Worm (Caenorhabditis elegans) whole organism, mixed stage, embryonic: Measurements from ENCODE around the gene C32B5.6.
"Not testable (repeated sequence)": the region's sequence is repeated elsewhere in the genome, so short reads cannot be mapped to it uniquely, and the experiment has no call there.

Experiments
- M03D4.4 ChIP-seq: sonication (generic microtip); optimal IDR thresholded peaks from 2 replicates; lab custom pipeline; 2017; ENCODE audit warnings: mild to moderate bottlenecking, missing genetic modification characterization, missing compliant biosample characterization
- blmp-1 ChIP-seq: fragments of 150-350 bp; optimal IDR thresholded peaks from 2 replicates; lab custom pipeline; 2014; ENCODE audit warnings: missing biosample characterization, missing genetic modification characterization
- ceh-43 ChIP-seq: fragments of 200-800 bp; sonication (Bioruptor generic); optimal IDR thresholded peaks from 2 replicates; lab custom pipeline; 2018; ENCODE audit warnings: mild to moderate bottlenecking, missing genetic modification characterization, moderate library complexity, missing compliant biosample characterization
- ces-1 ChIP-seq: fragments of 150-350 bp; optimal IDR thresholded peaks from 2 replicates; lab custom pipeline; 2014; ENCODE audit warnings: missing biosample characterization, missing genetic modification reagents, missing genetic modification characterization
- drap-1 ChIP-seq: fragments of 200-800 bp; sonication (Bioruptor generic); optimal IDR thresholded peaks from 3 replicates; lab custom pipeline; 2018; ENCODE audit warnings: mild to moderate bottlenecking, missing genetic modification characterization, missing compliant biosample characterization
- elt-1 ChIP-seq: sonication (generic microtip); optimal IDR thresholded peaks from 2 replicates; lab custom pipeline; 2017; ENCODE audit warnings: missing genetic modification characterization, mild to moderate bottlenecking, missing compliant biosample characterization, antibody characterized with exemption, moderate library complexity, borderline replicate concordance; ENCODE audit not compliant: insufficient read depth
- elt-3 ChIP-seq: fragments of 150-350 bp; optimal IDR thresholded peaks from 2 replicates; lab custom pipeline; 2014; ENCODE audit warnings: missing biosample characterization, missing genetic modification characterization
- flh-1 ChIP-seq: fragments of 200-800 bp; sonication (Bioruptor generic); optimal IDR thresholded peaks from 2 replicates; lab custom pipeline; 2018; ENCODE audit warnings: mild to moderate bottlenecking, missing genetic modification characterization, moderate library complexity, missing compliant biosample characterization
- ham-2 ChIP-seq: fragments of 200-800 bp; sonication (Bioruptor generic); optimal IDR thresholded peaks from 2 replicates; lab custom pipeline; 2018; ENCODE audit warnings: mild to moderate bottlenecking, missing genetic modification characterization, missing compliant biosample characterization
- hlh-1 ChIP-seq: fragments of 150-350 bp; optimal IDR thresholded peaks from 2 replicates; lab custom pipeline; 2014; ENCODE audit warnings: missing biosample characterization, missing genetic modification reagents, missing genetic modification characterization
- lin-13 ChIP-seq: fragments of 150-350 bp; optimal IDR thresholded peaks from 2 replicates; lab custom pipeline; 2014; ENCODE audit warnings: missing biosample characterization, missing genetic modification characterization
- lin-32 ChIP-seq: fragments of 200-800 bp; sonication (Bioruptor generic); optimal IDR thresholded peaks from 2 replicates; lab custom pipeline; 2018; ENCODE audit warnings: mild to moderate bottlenecking, missing genetic modification characterization, missing compliant biosample characterization
- lsy-2 ChIP-seq: fragments of 150-350 bp; optimal IDR thresholded peaks from 2 replicates; lab custom pipeline; 2014; ENCODE audit warnings: missing biosample characterization, missing genetic modification characterization
- mab-5 ChIP-seq: fragments of 150-350 bp; optimal IDR thresholded peaks from 2 replicates; lab custom pipeline; 2014; ENCODE audit warnings: missing biosample characterization, missing genetic modification characterization
- mep-1 ChIP-seq: fragments of 150-350 bp; optimal IDR thresholded peaks from 2 replicates; lab custom pipeline; 2017; ENCODE audit warnings: missing biosample characterization, missing genetic modification reagents, missing genetic modification characterization, inconsistent platforms
- nhr-12 ChIP-seq: fragments of 150-350 bp; optimal IDR thresholded peaks from 2 replicates; lab custom pipeline; 2014; ENCODE audit warnings: missing biosample characterization, missing genetic modification characterization
- nhr-28 ChIP-seq: fragments of 150-350 bp; optimal IDR thresholded peaks from 2 replicates; lab custom pipeline; 2014; ENCODE audit warnings: missing biosample characterization, missing genetic modification characterization
- nhr-76 ChIP-seq: sonication (generic microtip); optimal IDR thresholded peaks from 2 replicates; lab custom pipeline; 2017; ENCODE audit warnings: missing biosample characterization, missing genetic modification characterization
- pha-4 ChIP-seq: fragments of 150-350 bp; optimal IDR thresholded peaks from 2 replicates; lab custom pipeline; 2018; ENCODE audit warnings: missing biosample characterization, missing genetic modification reagents, missing genetic modification characterization
- snpc-4 ChIP-seq: fragments of 150-350 bp; optimal IDR thresholded peaks from 2 replicates; lab custom pipeline; 2014; ENCODE audit warnings: missing biosample characterization, missing genetic modification characterization
- sptf-1 ChIP-seq: sonication (generic microtip); optimal IDR thresholded peaks from 2 replicates; lab custom pipeline; 2017; ENCODE audit warnings: mild to moderate bottlenecking, missing genetic modification characterization, moderate library complexity, missing compliant biosample characterization
- tbx-8 ChIP-seq: fragments of 200-800 bp; sonication (Bioruptor generic); optimal IDR thresholded peaks from 2 replicates; lab custom pipeline; 2018; ENCODE audit warnings: mild to moderate bottlenecking, missing genetic modification characterization, moderate library complexity, missing compliant biosample characterization
- unc-120 ChIP-seq: sonication (generic microtip); optimal IDR thresholded peaks from 2 replicates; lab custom pipeline; 2017; ENCODE audit warnings: missing genetic modification characterization, missing compliant biosample characterization; ENCODE audit not compliant: poor library complexity, severe bottlenecking
- unc-39 ChIP-seq: fragments of 150-350 bp; optimal IDR thresholded peaks from 2 replicates; lab custom pipeline; 2014; ENCODE audit warnings: missing biosample characterization, missing genetic modification characterization
- unc-62 ChIP-seq: fragments of 150-350 bp; optimal IDR thresholded peaks from 2 replicates; lab custom pipeline; 2014; ENCODE audit warnings: missing biosample characterization, missing genetic modification reagents, missing genetic modification characterization
- zip-8 ChIP-seq: fragments of 150-350 bp; optimal IDR thresholded peaks from 2 replicates; lab custom pipeline; 2014; ENCODE audit warnings: missing biosample characterization, missing genetic modification characterization

C32B5.6 gene

DNA sequence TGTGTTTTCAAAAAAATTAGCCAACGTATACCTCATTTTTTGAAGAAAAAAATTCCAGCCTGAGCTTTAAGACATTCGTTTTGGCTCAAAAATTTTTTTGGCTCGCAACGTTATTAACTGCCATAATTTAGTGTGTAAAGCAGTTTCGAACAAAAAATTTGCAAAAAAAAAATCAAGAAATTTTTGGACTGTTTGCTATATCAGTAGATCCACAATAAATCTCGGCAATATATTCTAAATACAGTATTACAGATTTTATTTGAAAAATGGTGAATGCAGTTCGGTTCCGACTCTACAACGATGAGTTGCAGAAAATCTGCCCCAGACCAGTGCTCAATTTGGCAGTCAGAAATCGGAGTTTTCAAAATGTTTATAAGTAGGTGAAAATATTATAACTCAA is at the start of gene C32B5.6:
Gene C32B5.6 (plus strand): TSS at position 301 of the 400 bp plus-strand sequence.
- TF ChIP-seq ceh-43 (GFP tag; lab: Kevin White, UChicago); M03D4.4 (tag; lab: Kevin White, UChicago); snpc-4 (tag; lab: Kevin White, UChicago): not testable (repeated sequence)

DNA sequence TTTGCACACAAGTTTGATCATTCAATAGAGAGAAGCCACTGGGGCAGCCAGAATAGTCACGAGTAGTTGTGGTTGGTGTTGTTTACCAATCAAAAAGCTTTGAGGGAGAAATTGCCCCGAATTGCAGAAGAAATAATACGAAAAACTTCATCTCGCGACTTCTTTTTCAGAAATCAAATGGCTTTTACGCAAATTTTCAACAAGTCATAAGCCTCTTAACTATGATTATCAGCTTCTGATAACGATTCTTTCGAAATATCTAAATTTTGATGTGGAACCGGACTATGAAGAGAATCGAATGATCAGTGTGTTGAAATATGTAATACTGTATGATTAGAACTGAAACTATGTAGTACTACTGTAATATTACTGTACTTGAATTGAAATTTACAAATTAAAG is 47.9 kb upstream of the C32B5.6 start:
- TF ChIP-seq unc-62 (GFP tag; lab: Kevin White, UChicago) (no peak), elt-1 (tag; lab: Kevin White, UChicago) (no peak), zip-8 (tag; lab: Kevin White, UChicago) (no peak), flh-1 (no peak), mab-5 (tag; lab: Kevin White, UChicago) (no peak), M03D4.4 (tag; lab: Kevin White, UChicago) (no peak), elt-3 (no peak), ces-1 (no peak), drap-1 (GFP tag; lab: Kevin White, UChicago) (no peak), tbx-8 (GFP tag; lab: Kevin White, UChicago) (no peak), hlh-1 (tag; lab: Kevin White, UChicago) (no peak), unc-120 (tag; lab: Kevin White, UChicago) (no peak)

DNA sequence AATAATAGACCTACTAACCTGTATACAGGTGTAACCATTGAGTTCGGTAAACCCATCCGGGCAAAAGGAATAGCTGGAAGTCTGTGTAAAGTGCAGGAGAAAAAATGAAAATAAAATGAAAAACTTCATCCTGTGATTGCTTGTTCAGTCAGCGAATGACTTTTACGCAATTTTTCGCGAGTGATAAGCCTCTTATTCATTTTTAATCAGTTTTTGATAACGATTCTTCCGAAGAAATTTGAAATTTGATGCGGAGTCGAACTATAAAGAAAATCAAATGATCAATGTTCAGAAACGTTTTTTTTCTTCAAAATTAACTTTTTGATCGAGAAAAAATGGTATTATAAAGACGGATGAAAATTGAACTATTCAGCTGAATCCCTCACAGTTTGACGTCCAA is 45.4 kb upstream of the C32B5.6 start:
- TF ChIP-seq mab-5 (tag; lab: Kevin White, UChicago), result no peak
- no peak for TF ChIP-seq flh-1
- no peak for TF ChIP-seq mep-1
- no peak for TF ChIP-seq ces-1
- TF ChIP-seq nhr-28 (tag; lab: Kevin White, UChicago), result no peak

DNA sequence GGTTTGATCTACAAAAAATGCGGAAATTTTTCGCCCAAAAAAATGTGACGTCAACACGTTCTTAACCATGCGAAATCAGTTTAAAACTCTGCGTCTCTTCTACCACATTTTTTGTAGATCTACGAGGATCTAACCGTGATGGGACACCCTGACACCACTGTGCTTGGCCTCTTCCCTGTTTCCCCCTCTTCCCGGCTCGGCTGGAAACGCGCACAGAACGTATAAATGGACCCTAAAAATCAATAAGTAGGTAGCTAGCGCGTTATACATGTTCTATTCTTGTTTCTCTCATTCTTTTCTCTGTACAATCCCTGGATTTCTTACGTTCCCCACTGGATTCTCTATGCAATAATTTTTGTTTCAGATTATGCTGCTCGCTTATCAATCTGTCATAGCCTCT is 44.7 kb upstream of the C32B5.6 start, which contains the start of gene fbxc-28:
Gene fbxc-28 (plus strand): TSS at position 301 of the 400 bp plus-strand sequence.
- no peak for TF ChIP-seq mab-5 (tag; lab: Kevin White, UChicago)
- no peak for TF ChIP-seq lin-32 (GFP tag; lab: Kevin White, UChicago)
- TF ChIP-seq ham-2 (GFP tag; lab: Kevin White, UChicago), result no peak
- TF ChIP-seq nhr-12, result no peak
- no peak for TF ChIP-seq lin-13
- no peak for TF ChIP-seq nhr-76 (tag; lab: Kevin White, UChicago)
- no peak for TF ChIP-seq blmp-1 (tag; lab: Kevin White, UChicago)
- no peak for TF ChIP-seq sptf-1 (tag; lab: Kevin White, UChicago)
- no peak for TF ChIP-seq mep-1
- no peak for TF ChIP-seq unc-39 (tag; lab: Kevin White, UChicago)
- TF ChIP-seq lsy-2 (tag; lab: Kevin White, UChicago), result no peak
- no peak for TF ChIP-seq drap-1 (GFP tag; lab: Kevin White, UChicago)
- TF ChIP-seq unc-120 (tag; lab: Kevin White, UChicago), result no peak
- no peak for TF ChIP-seq elt-1 (tag; lab: Kevin White, UChicago)

DNA sequence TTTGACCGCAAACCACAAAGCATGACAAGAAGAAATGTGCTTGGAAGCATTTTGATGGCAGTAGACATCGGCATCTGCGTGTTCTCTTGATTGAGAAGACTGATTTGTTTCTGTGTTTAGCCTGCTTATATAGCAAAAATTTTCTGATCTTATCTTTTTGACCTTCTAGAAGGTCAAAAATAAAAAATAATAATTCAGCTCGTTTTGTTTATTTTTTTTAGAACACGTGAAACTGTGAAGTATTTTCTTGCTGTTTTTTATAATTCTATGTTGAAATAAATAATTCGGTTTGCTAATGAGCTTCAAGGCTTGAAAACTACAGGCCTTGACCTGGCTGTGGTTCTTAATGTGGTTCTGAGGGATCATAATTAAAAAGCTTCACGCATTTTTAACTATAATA is 40.9 kb upstream of the C32B5.6 start, which contains the start of gene R07C3.13:
Gene R07C3.13 (minus strand): TSS at position 101 of the 400 bp plus-strand sequence.
- TF ChIP-seq elt-3 (no peak), pha-4 (no peak), elt-1 (tag; lab: Kevin White, UChicago) (no peak), ceh-43 (GFP tag; lab: Kevin White, UChicago) (no peak), flh-1 (no peak), snpc-4 (tag; lab: Kevin White, UChicago) (no peak), hlh-1 (tag; lab: Kevin White, UChicago) (no peak)

DNA sequence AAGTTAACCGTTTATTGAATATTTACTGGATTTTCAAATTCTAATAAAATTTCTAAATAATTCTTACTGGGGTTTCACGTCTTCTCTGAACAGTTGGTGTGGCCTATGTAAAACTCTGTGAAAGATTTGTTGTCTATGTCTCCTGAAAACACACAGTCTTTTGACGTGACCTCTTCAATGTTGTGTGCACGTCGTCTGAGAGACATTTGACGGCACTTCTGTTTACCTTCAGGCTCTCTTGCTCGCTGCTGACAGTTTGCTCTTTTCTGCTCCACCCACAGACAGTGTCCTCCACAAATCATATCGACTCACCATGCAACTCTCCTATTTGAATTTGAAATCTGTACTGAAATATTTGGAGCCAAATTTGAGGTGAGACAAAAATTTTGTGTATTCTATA is 37.3 kb upstream of the C32B5.6 start, which contains the start of gene fbxc-34:
Gene fbxc-34 (plus strand): TSS at position 301 of the 400 bp plus-strand sequence.
- TF ChIP-seq hlh-1 (tag; lab: Kevin White, UChicago), result peak; percentile 33

DNA sequence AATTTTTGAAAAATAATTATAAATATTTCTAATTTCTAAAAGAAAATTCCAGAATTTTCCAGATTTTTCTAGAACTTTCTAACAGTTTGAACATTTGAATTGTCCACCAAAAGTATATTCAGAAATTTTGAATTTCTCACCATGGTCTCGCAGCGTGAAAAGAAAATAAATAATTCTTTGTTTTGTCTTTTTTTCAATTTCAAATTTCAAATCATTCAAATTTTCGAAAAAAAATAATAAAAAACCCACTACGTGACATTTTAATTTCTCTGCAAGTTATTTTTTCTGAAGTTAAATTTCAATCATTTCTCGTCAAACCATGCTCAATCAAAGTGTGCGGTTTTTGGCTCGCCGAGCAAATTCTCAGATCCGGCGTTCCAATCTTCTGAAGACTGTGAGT is 35.5 kb upstream of the C32B5.6 start, which contains the start of gene acs-15:
Gene acs-15 (plus strand): TSS at position 301 of the 400 bp plus-strand sequence.
- no peak for TF ChIP-seq tbx-8 (GFP tag; lab: Kevin White, UChicago)
